Worm (Caenorhabditis elegans): ENCODE results near the gene F17H10.1.

DNA sequence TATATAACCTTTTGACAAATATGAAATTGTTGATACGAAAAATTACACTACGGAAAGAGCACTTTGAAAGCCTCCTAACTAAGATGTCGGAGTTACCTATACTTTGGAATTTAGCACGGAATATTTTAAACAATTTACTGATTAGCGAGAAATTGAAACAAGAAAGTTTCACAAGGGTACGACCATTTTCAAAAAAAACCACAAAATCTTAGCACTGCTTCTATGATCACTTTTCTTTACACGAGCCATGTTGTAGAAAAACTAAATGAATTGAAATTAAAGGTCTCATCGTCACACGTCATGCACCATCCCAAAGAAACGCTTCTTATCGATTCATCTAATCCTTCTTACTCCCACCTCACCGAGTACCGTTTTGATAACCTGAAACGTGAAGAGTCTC, 29.8 kb downstream of the F17H10.1 start, which contains the start of gene F09A5.2:
- no peak for TF ChIP-seq ztf-23 (GFP tag; IDR thresholded peaks at IDR 0.05)
- no peak for TF ChIP-seq flt-1 (GFP tag; IDR thresholded peaks at IDR 0.05)
- TF ChIP-seq tab-1 (GFP tag; IDR thresholded peaks at IDR 0.05): no peak
- TF ChIP-seq ztf-29 (GFP tag; IDR thresholded peaks at IDR 0.05): no peak
- no peak for TF ChIP-seq med-1 (GFP tag; optimal IDR thresholded peaks at IDR 0.05; ENCODE audit: insufficient read depth)
- TF ChIP-seq T22C8.4 (GFP tag; IDR thresholded peaks at IDR 0.05): no peak
- no peak for TF ChIP-seq cog-1 (tag; optimal IDR thresholded peaks at IDR 0.05)
- TF ChIP-seq ref-1 (GFP tag; conservative IDR thresholded peaks at IDR 0.05): no peak
